Fruit fly (Drosophila melanogaster) whole organism, wandering third instar larva: Measurements from ENCODE around the gene vnc.

Source experiments
- Abd-B ChIP-seq: fragments of >200 bp; optimal IDR thresholded peaks from 2 replicates; lab custom pipeline; 2017; ENCODE audit warnings: missing biosample characterization, missing genetic modification characterization
- CG32264 ChIP-seq: fragments of 200-800 bp; sonication (Bioruptor generic); optimal IDR thresholded peaks from 2 replicates; lab custom pipeline; 2016; ENCODE audit warnings: missing biosample characterization, missing genetic modification characterization
- Dfd ChIP-seq: fragments of >200 bp; optimal IDR thresholded peaks from 2 replicates; lab custom pipeline; 2017; ENCODE audit warnings: missing biosample characterization, missing genetic modification characterization
- HLH106 ChIP-seq: fragments of 200-800 bp; optimal IDR thresholded peaks from 3 replicates; lab custom pipeline; 2019; ENCODE audit warnings: missing biosample characterization, mild to moderate bottlenecking, missing genetic modification characterization, moderate library complexity
- Hr78 ChIP-seq: fragments of >200 bp; optimal IDR thresholded peaks from 2 replicates; lab custom pipeline; 2017; ENCODE audit warnings: missing biosample characterization, missing genetic modification characterization
- Hr83 ChIP-seq: fragments of 200-300 bp; sonication (Bioruptor generic); optimal IDR thresholded peaks from 2 replicates; lab custom pipeline; 2016; ENCODE audit warnings: missing biosample characterization, mild to moderate bottlenecking, missing genetic modification characterization, moderate library complexity; ENCODE audit not compliant: poor library complexity, severe bottlenecking
- N ChIP-seq: fragments of >200 bp; optimal IDR thresholded peaks from 2 replicates; lab custom pipeline; 2018; ENCODE audit warnings: missing biosample characterization, missing external identifiers, missing genetic modification characterization
- Rel ChIP-seq, 2 experiments: fragments of 200-800 bp; sonication (Bioruptor generic) in 1 of 2; optimal IDR thresholded peaks; 2 replicates in 1 of 2; 3 replicates in 1 of 2; lab custom pipeline; 2016 to 2019; ENCODE audit warnings: mild to moderate bottlenecking in 2 of 2, missing biosample characterization in 2 of 2, missing genetic modification characterization in 2 of 2, moderate library complexity in 1 of 2
- Sp1 ChIP-seq: fragments of 200-800 bp; sonication (Bioruptor generic); optimal IDR thresholded peaks from 3 replicates; lab custom pipeline; 2019; ENCODE audit warnings: missing biosample characterization, mild to moderate bottlenecking, missing genetic modification characterization, moderate library complexity
- Vsx2 ChIP-seq: fragments of 200-300, 225-300 bp; sonication (Bioruptor generic); optimal IDR thresholded peaks from 2 replicates; lab custom pipeline; 2018; ENCODE audit warnings: missing biosample characterization, missing genetic modification characterization; ENCODE audit not compliant: partially characterized antibody
- br ChIP-seq: fragments of 200-800 bp; sonication (Bioruptor generic); optimal IDR thresholded peaks from 2 replicates; lab custom pipeline; 2016; ENCODE audit warnings: missing biosample characterization, missing genetic modification characterization
- brk ChIP-seq: fragments of 200-800 bp; sonication (Bioruptor generic); optimal IDR thresholded peaks from 2 replicates; lab custom pipeline; 2016; ENCODE audit warnings: missing biosample characterization, mild to moderate bottlenecking, missing genetic modification characterization
- dmrt93B ChIP-seq: fragments of 200-800 bp; sonication (Bioruptor generic); optimal IDR thresholded peaks from 2 replicates; lab custom pipeline; 2018; ENCODE audit warnings: missing biosample characterization, mild to moderate bottlenecking, missing genetic modification characterization
- fru ChIP-seq: fragments of 200-800 bp; sonication (Bioruptor generic); optimal IDR thresholded peaks from 3 replicates; lab custom pipeline; 2016; ENCODE audit warnings: missing biosample characterization, mild to moderate bottlenecking, missing genetic modification characterization
- pan ChIP-seq: fragments of >200 bp; optimal IDR thresholded peaks from 2 replicates; lab custom pipeline; 2017
- psq ChIP-seq: fragments of 200-800 bp; sonication (Bioruptor generic); optimal IDR thresholded peaks from 3 replicates; lab custom pipeline; 2017; ENCODE audit warnings: missing biosample characterization, mild to moderate bottlenecking, missing genetic modification characterization, moderate library complexity
- tai ChIP-seq: sonication (Bioruptor generic); optimal IDR thresholded peaks from 2 replicates; lab custom pipeline; 2016; ENCODE audit warnings: missing biosample characterization, missing genetic modification characterization

vnc gene

dm6 chr3L:9968267-9968721 is 3.8 kb upstream of the vnc start, which contains the start of the genes CG6685 and Dronc:
Gene CG6685, minus strand, starts transcription at chr3L:9968317.
Gene Dronc, plus strand, starts transcription at chr3L:9968479.
- TF ChIP-seq Rel (GFP tag; optimal IDR thresholded peaks at IDR 0.05; lab: Kevin White, UChicago) (no peak), Rel (tag; optimal IDR thresholded peaks at IDR 0.05; lab: Kevin White, UChicago) (peak; percentile 99), Hr83 (GFP tag; lab: Kevin White, UChicago) (peak; percentile 14), psq (GFP tag; lab: Kevin White, UChicago) (no peak), Vsx2 (GFP tag; lab: Kevin White, UChicago) (peak; percentile 18), HLH106 (tag; lab: Kevin White, UChicago) (peak; percentile 10)

- TF ChIP-seq CG32264 (GFP tag; lab: Kevin White, UChicago) (no peak), tai (GFP tag; lab: Kevin White, UChicago) (no peak), fru (GFP tag; lab: Kevin White, UChicago) (no peak), Abd-B (no peak), pan (lab: Kevin White, UChicago) (no peak), Sp1 (GFP tag; lab: Kevin White, UChicago) (no peak), Hr78 (no peak), brk (no peak), dmrt93B (GFP tag; lab: Kevin White, UChicago) (no peak), Dfd (no peak), HLH106 (tag; lab: Kevin White, UChicago) (no peak), br (GFP tag; lab: Kevin White, UChicago) (no peak)
These were observed 3.0 kb upstream of the vnc start for dm6 chr3L:9969158-9969557.

- TF ChIP-seq Rel (GFP tag; optimal IDR thresholded peaks at IDR 0.05; lab: Kevin White, UChicago) = no peak
- TF ChIP-seq Rel (tag; optimal IDR thresholded peaks at IDR 0.05; lab: Kevin White, UChicago) = peak; percentile 49
- no peak for TF ChIP-seq N
These were observed 2.2 kb downstream of the vnc start, which contains the start of gene dpr6 for dm6 chr3L:9974172-9974896. Gene dpr6, plus strand, starts transcription at chr3L:9974651.
